Fruit fly (Drosophila melanogaster) whole organism, embryonic: Measurements from ENCODE around the gene CG17239.

Experiments
- ATbp ChIP-seq: fragments of 200-800 bp; sonication (Bioruptor generic); optimal IDR thresholded peaks from 2 replicates; lab custom pipeline; 2017; ENCODE audit warnings: missing biosample characterization, mild to moderate bottlenecking, missing genetic modification characterization, missing genetic modification reagents
- Ada2b ChIP-seq: fragments of 200-800 bp; sonication (Bioruptor generic); IDR thresholded peaks from 2 replicates; pipeline ENCODE4 v1.3.6; 2022; ENCODE audit warnings: missing biosample characterization, missing genetic modification characterization
- B-H1 ChIP-seq: fragments of 200-800 bp; sonication (Bioruptor generic); IDR thresholded peaks from 3 replicates; pipeline ENCODE4 v1.3.6; 2022; ENCODE audit warnings: missing biosample characterization, missing genetic modification characterization
- Bdp1 ChIP-seq: fragments of 200-800 bp; sonication (Bioruptor generic); optimal IDR thresholded peaks from 3 replicates; lab custom pipeline; 2016; ENCODE audit warnings: missing biosample characterization, missing genetic modification characterization
- Bteb2 ChIP-seq: fragments of 200-800 bp; sonication (Bioruptor generic); optimal IDR thresholded peaks from 2 replicates; lab custom pipeline; 2016; ENCODE audit warnings: missing biosample characterization, missing genetic modification characterization
- CG10267 ChIP-seq: fragments of 200-800 bp; sonication (Bioruptor generic); optimal IDR thresholded peaks from 2 replicates; lab custom pipeline; 2018; ENCODE audit warnings: missing biosample characterization, mild to moderate bottlenecking, missing genetic modification characterization, moderate library complexity
- CG10543 ChIP-seq: fragments of 200-800 bp; sonication (Bioruptor generic); optimal IDR thresholded peaks from 3 replicates; lab custom pipeline; 2017; ENCODE audit warnings: missing biosample characterization, mild to moderate bottlenecking, missing genetic modification characterization, moderate library complexity
- CG12236 ChIP-seq: fragments of 200-800 bp; sonication (Bioruptor generic); optimal IDR thresholded peaks from 2 replicates; lab custom pipeline; 2016; ENCODE audit warnings: missing biosample characterization, missing genetic modification characterization
- CG12659 ChIP-seq: fragments of 200-800 bp; sonication (Bioruptor generic); optimal IDR thresholded peaks from 3 replicates; lab custom pipeline; 2017; ENCODE audit warnings: mild to moderate bottlenecking, missing biosample characterization, missing genetic modification reagents, missing genetic modification characterization
- CG13123 ChIP-seq: fragments of 200-800 bp; sonication (Bioruptor generic); optimal IDR thresholded peaks from 2 replicates; lab custom pipeline; 2016; ENCODE audit warnings: missing biosample characterization, missing genetic modification characterization
- CG14710 ChIP-seq: fragments of 200-800 bp; sonication (Bioruptor generic); optimal IDR thresholded peaks from 3 replicates; lab custom pipeline; 2019; ENCODE audit warnings: missing biosample characterization, mild to moderate bottlenecking, missing genetic modification characterization, moderate library complexity
- CG18011 ChIP-seq: fragments of 200-800 bp; sonication (Bioruptor generic); optimal IDR thresholded peaks from 2 replicates; lab custom pipeline; 2017; ENCODE audit warnings: missing biosample characterization, missing genetic modification characterization, mild to moderate bottlenecking, moderate library complexity, missing genotype
- CG4328 ChIP-seq: fragments of 200-800 bp; sonication (Bioruptor generic); optimal IDR thresholded peaks from 3 replicates; lab custom pipeline; 2017; ENCODE audit warnings: missing biosample characterization, missing genetic modification reagents, missing genetic modification characterization
- CG6854 ChIP-seq: fragments of 200-800 bp; sonication (Bioruptor generic); optimal IDR thresholded peaks from 3 replicates; lab custom pipeline; 2017; ENCODE audit warnings: missing biosample characterization, mild to moderate bottlenecking, missing genetic modification characterization
- CG7556 ChIP-seq: fragments of 200-800 bp; sonication (Bioruptor generic); optimal IDR thresholded peaks from 2 replicates; lab custom pipeline; 2017; ENCODE audit warnings: missing biosample characterization, mild to moderate bottlenecking, missing genetic modification characterization
- CG7745 ChIP-seq: fragments of 200-800 bp; sonication (Bioruptor generic); optimal IDR thresholded peaks from 2 replicates; lab custom pipeline; 2018; ENCODE audit warnings: missing biosample characterization, mild to moderate bottlenecking, missing genetic modification characterization, moderate library complexity
- CG7786 ChIP-seq: fragments of 200-800 bp; sonication (Bioruptor generic); optimal IDR thresholded peaks from 2 replicates; lab custom pipeline; 2016; ENCODE audit warnings: missing biosample characterization, missing genetic modification characterization
- CG8765 ChIP-seq: fragments of 200-800 bp; sonication (Bioruptor generic); IDR thresholded peaks from 2 replicates; pipeline ENCODE4 v1.3.6; 2022; ENCODE audit warnings: missing biosample characterization, missing genetic modification characterization
- CG9797 ChIP-seq: fragments of 200-800 bp; sonication (Bioruptor generic); optimal IDR thresholded peaks from 3 replicates; lab custom pipeline; 2018; ENCODE audit warnings: missing biosample characterization, mild to moderate bottlenecking, missing genetic modification characterization
- CG9876 ChIP-seq: fragments of 200-800 bp; sonication (Bioruptor generic); optimal IDR thresholded peaks from 2 replicates; lab custom pipeline; 2016; ENCODE audit warnings: missing biosample characterization, missing genetic modification characterization
- CoRest ChIP-seq: fragments of 200-800 bp; sonication (Bioruptor generic); optimal IDR thresholded peaks from 3 replicates; lab custom pipeline; 2018; ENCODE audit warnings: missing biosample characterization, mild to moderate bottlenecking, missing genetic modification characterization, moderate library complexity
- Gug ChIP-seq: fragments of 200-800 bp; sonication (Bioruptor generic); IDR thresholded peaks from 4 replicates; pipeline ENCODE4 v1.3.6; 2022; ENCODE audit warnings: missing biosample characterization, missing genetic modification characterization
- HLH4C ChIP-seq: fragments of 200-800 bp; sonication (Bioruptor generic); IDR thresholded peaks from 3 replicates; pipeline ENCODE4 v1.3.6; 2022; ENCODE audit warnings: missing biosample characterization, missing genetic modification characterization; ENCODE audit not compliant: partially characterized antibody
- Hr51 ChIP-seq, 2 experiments: fragments of 200-800 bp; sonication (Bioruptor generic); optimal IDR thresholded peaks; 2 replicates in 1 of 2; 3 replicates in 1 of 2; lab custom pipeline; 2016 to 2018; ENCODE audit warnings: missing biosample characterization in 2 of 2, missing genetic modification characterization in 2 of 2, mild to moderate bottlenecking in 1 of 2, moderate library complexity in 1 of 2
- Hr78 ChIP-seq, 2 experiments: fragments of 200-800 bp in 1 of 2; fragments of >200 bp in 1 of 2; sonication (Bioruptor generic) in 1 of 2; optimal IDR thresholded peaks; 2 replicates each; lab custom pipeline; 2017 to 2019; ENCODE audit warnings: missing biosample characterization in 2 of 2, missing genetic modification characterization in 2 of 2, mild to moderate bottlenecking in 1 of 2, moderate library complexity in 1 of 2
- Kr ChIP-seq: fragments of 200-800 bp; sonication (Bioruptor generic); optimal IDR thresholded peaks from 2 replicates; lab custom pipeline; 2017; ENCODE audit warnings: missing biosample characterization, mild to moderate bottlenecking, missing genetic modification characterization
- Lhr ChIP-seq: fragments of 200-800 bp; sonication (Bioruptor generic); optimal IDR thresholded peaks from 3 replicates; lab custom pipeline; 2017; ENCODE audit warnings: mild to moderate bottlenecking, missing biosample characterization, missing genetic modification reagents, missing genetic modification characterization
- Ravus ChIP-seq: fragments of 200-800 bp; sonication (Bioruptor generic); IDR thresholded peaks from 2 replicates; pipeline ENCODE4 v1.3.6; 2022; ENCODE audit warnings: missing biosample characterization, missing genetic modification characterization
- Six4 ChIP-seq: fragments of 200-800 bp; sonication (Bioruptor generic); optimal IDR thresholded peaks from 2 replicates; lab custom pipeline; 2016; ENCODE audit warnings: missing biosample characterization, missing genetic modification characterization
- Sox100B ChIP-seq: fragments of 200-800 bp; sonication (Bioruptor generic); optimal IDR thresholded peaks from 3 replicates; lab custom pipeline; 2018; ENCODE audit warnings: missing biosample characterization, mild to moderate bottlenecking, missing genetic modification characterization
- Sry-β ChIP-seq: fragments of 200-800 bp; sonication (Bioruptor generic); optimal IDR thresholded peaks from 2 replicates; lab custom pipeline; 2018; ENCODE audit warnings: missing biosample characterization, mild to moderate bottlenecking, missing genetic modification characterization, moderate library complexity
- al ChIP-seq: fragments of 200-800 bp; sonication (Bioruptor generic); IDR thresholded peaks from 2 replicates; pipeline ENCODE4 v1.3.6; 2022; ENCODE audit warnings: missing biosample characterization, missing genetic modification characterization
- aop ChIP-seq: fragments of 200-800 bp; sonication (Bioruptor generic); IDR thresholded peaks from 2 replicates; pipeline ENCODE4 v1.3.6; 2022; ENCODE audit warnings: missing biosample characterization, missing genetic modification characterization
- bab2 ChIP-seq: fragments of 200-800 bp; sonication (Bioruptor generic); optimal IDR thresholded peaks from 2 replicates; lab custom pipeline; 2016; ENCODE audit warnings: missing biosample characterization, missing genetic modification characterization
- cg ChIP-seq: fragments of 200-800 bp; sonication (Bioruptor generic); optimal IDR thresholded peaks from 3 replicates; lab custom pipeline; 2019; ENCODE audit warnings: missing biosample characterization, mild to moderate bottlenecking, missing genetic modification characterization, moderate library complexity
- da ChIP-seq: fragments of 200-800 bp; sonication (Bioruptor generic); optimal IDR thresholded peaks from 2 replicates; lab custom pipeline; 2016; ENCODE audit warnings: missing biosample characterization, missing genetic modification characterization
- dysf ChIP-seq: fragments of 200-800 bp; sonication (Bioruptor generic); IDR thresholded peaks from 3 replicates; pipeline ENCODE4 v1.3.6; 2022; ENCODE audit warnings: missing biosample characterization, missing genetic modification characterization
- fd102C ChIP-seq: fragments of 200-800 bp; sonication (Bioruptor generic); optimal IDR thresholded peaks from 2 replicates; lab custom pipeline; 2018; ENCODE audit warnings: missing biosample characterization, mild to moderate bottlenecking, missing genetic modification characterization, moderate library complexity
- fd96Cb ChIP-seq: fragments of 200-800 bp; sonication (Bioruptor generic); optimal IDR thresholded peaks from 2 replicates; lab custom pipeline; 2018; ENCODE audit warnings: missing biosample characterization, mild to moderate bottlenecking, missing genetic modification characterization, moderate library complexity
- ftz-f1 ChIP-seq: fragments of 200-800 bp; sonication (Bioruptor generic); optimal IDR thresholded peaks from 2 replicates; lab custom pipeline; 2016; ENCODE audit warnings: missing biosample characterization, missing genetic modification characterization
- mirr ChIP-seq: fragments of 200-800 bp; sonication (Bioruptor generic); optimal IDR thresholded peaks from 3 replicates; lab custom pipeline; 2018; ENCODE audit warnings: missing biosample characterization, mild to moderate bottlenecking, missing genetic modification characterization
- nmo ChIP-seq: fragments of 200-800 bp; sonication (Bioruptor generic); optimal IDR thresholded peaks from 2 replicates; lab custom pipeline; 2018; ENCODE audit warnings: missing biosample characterization, mild to moderate bottlenecking, missing genetic modification characterization, moderate library complexity
- pita ChIP-seq: fragments of 200-800 bp; sonication (Bioruptor generic); optimal IDR thresholded peaks from 2 replicates; lab custom pipeline; 2017; ENCODE audit warnings: missing biosample characterization, mild to moderate bottlenecking, missing genetic modification characterization
- pnt ChIP-seq: fragments of 200-800 bp; sonication (Bioruptor generic); optimal IDR thresholded peaks from 3 replicates; lab custom pipeline; 2016; ENCODE audit warnings: missing biosample characterization, missing genetic modification characterization
- salm ChIP-seq: fragments of 200-800 bp; sonication (Bioruptor generic); optimal IDR thresholded peaks from 2 replicates; lab custom pipeline; 2018; ENCODE audit warnings: missing biosample characterization, mild to moderate bottlenecking, missing genetic modification characterization
- sna ChIP-seq: fragments of 200-800 bp; sonication (Bioruptor generic); IDR thresholded peaks from 2 replicates; pipeline ENCODE4 v1.3.6; 2022; ENCODE audit warnings: missing biosample characterization, missing genetic modification characterization; ENCODE audit not compliant: partially characterized antibody
- tap ChIP-seq: fragments of 200-800 bp; optimal IDR thresholded peaks from 3 replicates; lab custom pipeline; 2019; ENCODE audit warnings: missing biosample characterization, mild to moderate bottlenecking, missing genetic modification characterization, moderate library complexity
- tio ChIP-seq: fragments of 200-800 bp; sonication (Bioruptor generic); optimal IDR thresholded peaks from 2 replicates; lab custom pipeline; 2017; ENCODE audit warnings: missing biosample characterization, missing genetic modification characterization, inconsistent platforms
- unc-4 ChIP-seq: fragments of 200-800 bp; sonication (Bioruptor generic); IDR thresholded peaks from 2 replicates; pipeline ENCODE4 v1.3.6; 2022; ENCODE audit warnings: missing biosample characterization, missing genetic modification characterization; ENCODE audit not compliant: partially characterized antibody

The CG17239 gene

dm6 chr2L:2221649-2222150, 30.4 kb downstream of the CG17239 start (continued):
- TF ChIP-seq Ada2b (peak; percentile 98), CG8765 (GFP tag; lab: Robert Waterston, UW) (peak; percentile 90), mirr (peak; percentile 94), CG7745 (tag; lab: Kevin White, UChicago) (peak; percentile 57), tap (peak; percentile 96), CG6854 (GFP tag; lab: Kevin White, UChicago) (peak; percentile 94), bab2 (peak; percentile 93), CG12236 (GFP tag; lab: Kevin White, UChicago) (peak; percentile 95), fd102C (GFP tag; lab: Kevin White, UChicago) (peak; percentile 83), CG7786 (GFP tag; lab: Kevin White, UChicago) (peak; percentile 97), Hr78 (GFP tag; optimal IDR thresholded peaks at IDR 0.05; lab: Kevin White, UChicago) (peak in 1 of 2 experiments; percentile 62), CG13123 (GFP tag; lab: Kevin White, UChicago) (peak; percentile 93), Ravus (peak; percentile 95), ATbp (GFP tag; lab: Kevin White, UChicago) (peak; percentile 96), salm (peak; percentile 93), pita (no peak), CoRest (tag; lab: Kevin White, UChicago) (peak; percentile 97), Gug (GFP tag; lab: Robert Waterston, UW) (peak; percentile 94), cg (GFP tag; lab: Kevin White, UChicago) (no peak), nmo (GFP tag; lab: Kevin White, UChicago) (peak; percentile 95), CG9876 (GFP tag; lab: Kevin White, UChicago) (peak; percentile 93), Sox100B (peak; percentile 95), da (GFP tag; lab: Kevin White, UChicago) (peak; percentile 84), unc-4 (GFP tag; lab: Robert Waterston, UW) (no peak), fd96Cb (tag; lab: Kevin White, UChicago) (peak; percentile 93), B-H1 (GFP tag; lab: Robert Waterston, UW) (peak; percentile 97), tio (GFP tag; lab: Kevin White, UChicago) (peak; percentile 97), dysf (peak; percentile 99), CG4328 (GFP tag; lab: Kevin White, UChicago) (peak; percentile 79), Sry-β (GFP tag; lab: Kevin White, UChicago) (peak; percentile 40), CG10267 (tag; lab: Kevin White, UChicago) (peak; percentile 91), Bdp1 (peak; percentile 93), HLH4C (GFP tag; lab: Robert Waterston, UW) (no peak), al (GFP tag; lab: Robert Waterston, UW) (peak; percentile 97), CG14710 (tag; lab: Kevin White, UChicago) (peak; percentile 90), ftz-f1 (GFP tag; lab: Kevin White, UChicago) (peak; percentile 68), pnt (GFP tag; lab: Kevin White, UChicago) (peak; percentile 88), CG7556 (GFP tag; lab: Kevin White, UChicago) (peak; percentile 97), Six4 (GFP tag; lab: Kevin White, UChicago) (peak; percentile 92), Hr51 (GFP tag; optimal IDR thresholded peaks at IDR 0.05; lab: Kevin White, UChicago) (peak; percentile 95 to 96), sna (GFP tag; lab: Robert Waterston, UW) (no peak), CG12659 (peak; percentile 98), aop (GFP tag; lab: Robert Waterston, UW) (peak; percentile 97), Bteb2 (GFP tag; lab: Kevin White, UChicago) (peak; percentile 96), CG10543 (peak; percentile 95), CG9797 (GFP tag; lab: Kevin White, UChicago) (peak; percentile 8), Kr (peak; percentile 77), CG18011 (GFP tag; lab: Kevin White, UChicago) (peak; percentile 91), Lhr (GFP tag; lab: Kevin White, UChicago) (peak; percentile 84)
